Worm (Caenorhabditis elegans) whole organism, midembryonic: ENCODE data around the gene F36G3.2.

Experiments
- T22C8.4 ChIP-seq: fragments of 200-800 bp; sonication (Bioruptor generic); IDR thresholded peaks from 2 replicates; pipeline ENCODE4 v1.3.6; 2022; ENCODE audit warnings: missing genetic modification characterization, missing compliant biosample characterization
- cog-1 ChIP-seq: sonication (generic microtip); optimal IDR thresholded peaks from 2 replicates; lab custom pipeline; 2016; ENCODE audit warnings: missing genetic modification characterization, missing compliant biosample characterization
- flt-1 ChIP-seq: fragments of 200-800 bp; sonication (Bioruptor generic); IDR thresholded peaks from 2 replicates; pipeline ENCODE4 v1.3.6; 2022; ENCODE audit warnings: missing genetic modification characterization, missing compliant biosample characterization
- med-1 ChIP-seq: sonication (generic microtip); optimal IDR thresholded peaks from 2 replicates; lab custom pipeline; 2017; ENCODE audit warnings: missing genetic modification characterization, mild to moderate bottlenecking, missing compliant biosample characterization, antibody characterized with exemption, missing genetic modification reagents; ENCODE audit not compliant: insufficient read depth
- tab-1 ChIP-seq: fragments of 200-800 bp; sonication (Bioruptor generic); IDR thresholded peaks from 2 replicates; pipeline ENCODE4 v1.3.6; 2022; ENCODE audit warnings: missing genetic modification characterization, missing compliant biosample characterization
- ztf-29 ChIP-seq: fragments of 200-800 bp; sonication (Bioruptor generic); IDR thresholded peaks from 2 replicates; pipeline ENCODE4 v1.3.6; 2022; ENCODE audit warnings: missing genetic modification reagents, missing genetic modification characterization, missing compliant biosample characterization

DNA sequence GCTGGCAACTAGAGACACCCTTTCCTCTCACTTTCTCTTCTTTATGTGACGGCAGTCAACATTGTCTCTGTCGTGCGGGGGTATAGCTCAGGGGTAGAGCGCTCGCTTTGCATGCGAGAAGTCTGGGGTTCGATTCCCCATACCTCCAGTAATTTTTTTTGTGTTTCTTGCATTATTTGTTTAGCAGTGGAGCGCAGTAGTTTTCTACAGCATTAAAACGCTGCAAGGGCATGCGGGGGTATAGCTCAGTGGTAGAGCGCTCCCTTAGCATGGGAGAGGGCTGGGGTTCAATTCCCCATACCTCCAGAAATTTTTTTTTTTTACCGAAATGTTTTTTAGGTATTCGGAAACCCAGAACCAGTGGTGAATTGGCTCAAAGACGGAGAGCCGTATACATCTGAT is 50.6 kb downstream of the F36G3.2 start:
- TF ChIP-seq tab-1 (GFP tag; lab: Robert Waterston, UW) (peak; percentile 99), med-1 (GFP tag; lab: Kevin White, UChicago) (peak; percentile 78), cog-1 (peak; percentile 98), ztf-29 (GFP tag; lab: Robert Waterston, UW) (peak; percentile 98), flt-1 (peak; percentile 99), T22C8.4 (GFP tag; lab: Robert Waterston, UW) (peak; percentile 98)
